Fruit fly (Drosophila melanogaster) whole organism, adult: ENCODE data around the gene Ncoa6.

Experiments
- CG11617 ChIP-seq: fragments of 200-800 bp; sonication (Bioruptor generic); optimal IDR thresholded peaks from 2 replicates; lab custom pipeline; 2017; ENCODE audit warnings: mild to moderate bottlenecking, missing biosample characterization, missing genetic modification reagents, missing genetic modification characterization
- CG12768 ChIP-seq: fragments of 200-800 bp; sonication (Bioruptor generic); optimal IDR thresholded peaks from 2 replicates; lab custom pipeline; 2017; ENCODE audit warnings: missing biosample characterization, missing genetic modification characterization, mild to moderate bottlenecking, moderate library complexity, missing genetic modification reagents
- CG14711 ChIP-seq: fragments of 200-800 bp; sonication (Bioruptor generic); optimal IDR thresholded peaks from 2 replicates; lab custom pipeline; 2018; ENCODE audit warnings: missing biosample characterization, mild to moderate bottlenecking, missing genetic modification characterization, moderate library complexity
- CG1620 ChIP-seq: fragments of 200-800 bp; sonication (Bioruptor generic); optimal IDR thresholded peaks from 2 replicates; lab custom pipeline; 2016; ENCODE audit warnings: missing biosample characterization, missing genetic modification characterization
- CG33017 ChIP-seq: fragments of 200-800 bp; sonication (Bioruptor generic); optimal IDR thresholded peaks from 2 replicates; lab custom pipeline; 2018; ENCODE audit warnings: missing biosample characterization, mild to moderate bottlenecking, missing genetic modification characterization, moderate library complexity
- CG5204 ChIP-seq: fragments of 200-800 bp; sonication (Bioruptor generic); optimal IDR thresholded peaks from 2 replicates; lab custom pipeline; 2016; ENCODE audit warnings: missing biosample characterization, missing genetic modification characterization
- CG7045 ChIP-seq: fragments of 200-800 bp; sonication (Bioruptor generic); optimal IDR thresholded peaks from 2 replicates; lab custom pipeline; 2017; ENCODE audit warnings: missing biosample characterization, mild to moderate bottlenecking, missing genetic modification characterization
- CG7101 ChIP-seq: fragments of 200-800 bp; sonication (Bioruptor generic); optimal IDR thresholded peaks from 2 replicates; lab custom pipeline; 2018; ENCODE audit warnings: missing biosample characterization, mild to moderate bottlenecking, missing genetic modification characterization, moderate library complexity
- Clk ChIP-seq: fragments of 200-800 bp; sonication (Bioruptor generic); optimal IDR thresholded peaks from 2 replicates; lab custom pipeline; 2017; ENCODE audit warnings: missing biosample characterization, missing genetic modification characterization
- Crg-1 ChIP-seq: fragments of 200-800 bp; sonication (Bioruptor generic); optimal IDR thresholded peaks from 2 replicates; lab custom pipeline; 2016; ENCODE audit warnings: missing biosample characterization, missing genetic modification characterization
- Hr96 ChIP-seq: fragments of 200-800 bp; sonication (Bioruptor generic); optimal IDR thresholded peaks from 2 replicates; lab custom pipeline; 2016; ENCODE audit warnings: missing biosample characterization, missing genetic modification characterization
- Mnt ChIP-seq: fragments of 200-800 bp; sonication (Bioruptor generic); optimal IDR thresholded peaks from 2 replicates; lab custom pipeline; 2016; ENCODE audit warnings: missing biosample characterization, mild to moderate bottlenecking, missing genetic modification characterization
- bab1 ChIP-seq: fragments of 200-800 bp; sonication (Bioruptor generic); optimal IDR thresholded peaks from 3 replicates; lab custom pipeline; 2019; ENCODE audit warnings: missing biosample characterization, mild to moderate bottlenecking, missing genetic modification characterization, moderate library complexity
- cic ChIP-seq: fragments of 200-800 bp; sonication (Bioruptor generic); optimal IDR thresholded peaks from 2 replicates; lab custom pipeline; 2017; ENCODE audit warnings: missing biosample characterization, mild to moderate bottlenecking, missing genetic modification characterization, moderate library complexity
- cnc ChIP-seq, 2 experiments: fragments of >200 bp; optimal IDR thresholded peaks; 2 replicates each; lab custom pipeline; 2017
- kay ChIP-seq: fragments of 200-800 bp; sonication (Bioruptor generic); peaks from one replicate; lab custom pipeline; 2016; ENCODE audit warnings: missing biosample characterization, missing genetic modification characterization, borderline replicate concordance
- ovo ChIP-seq: fragments of 200-800 bp; sonication (Bioruptor generic); optimal IDR thresholded peaks from 2 replicates; lab custom pipeline; 2016; ENCODE audit warnings: missing biosample characterization, missing genetic modification characterization
- pad ChIP-seq: fragments of 200-800 bp; sonication (Bioruptor generic); optimal IDR thresholded peaks from 3 replicates; lab custom pipeline; 2017; ENCODE audit warnings: missing biosample characterization, missing genetic modification characterization, mild to moderate bottlenecking, moderate library complexity, missing genetic modification reagents
- tj ChIP-seq: fragments of 200-800 bp; sonication (Bioruptor generic); optimal IDR thresholded peaks from 3 replicates; lab custom pipeline; 2017; ENCODE audit warnings: missing biosample characterization, mild to moderate bottlenecking, missing genetic modification characterization, moderate library complexity
- toe ChIP-seq: fragments of 200-800 bp; sonication (Bioruptor generic); optimal IDR thresholded peaks from 2 replicates; lab custom pipeline; 2016; ENCODE audit warnings: missing biosample characterization, missing genetic modification characterization

Ncoa6 gene

dm6 chr2L:5294392-5295244 lies 31.9 kb downstream of the Ncoa6 start:
- TF ChIP-seq CG7101 (tag; lab: Kevin White, UChicago), result no peak
- peak in 1 of 2 experiments; percentile 31 for TF ChIP-seq cnc (optimal IDR thresholded peaks at IDR 0.05; lab: Kevin White, UChicago)
- TF ChIP-seq tj (GFP tag; lab: Kevin White, UChicago), result peak; percentile 98
- peak; percentile 69 for TF ChIP-seq kay (GFP tag; lab: Kevin White, UChicago)

DNA sequence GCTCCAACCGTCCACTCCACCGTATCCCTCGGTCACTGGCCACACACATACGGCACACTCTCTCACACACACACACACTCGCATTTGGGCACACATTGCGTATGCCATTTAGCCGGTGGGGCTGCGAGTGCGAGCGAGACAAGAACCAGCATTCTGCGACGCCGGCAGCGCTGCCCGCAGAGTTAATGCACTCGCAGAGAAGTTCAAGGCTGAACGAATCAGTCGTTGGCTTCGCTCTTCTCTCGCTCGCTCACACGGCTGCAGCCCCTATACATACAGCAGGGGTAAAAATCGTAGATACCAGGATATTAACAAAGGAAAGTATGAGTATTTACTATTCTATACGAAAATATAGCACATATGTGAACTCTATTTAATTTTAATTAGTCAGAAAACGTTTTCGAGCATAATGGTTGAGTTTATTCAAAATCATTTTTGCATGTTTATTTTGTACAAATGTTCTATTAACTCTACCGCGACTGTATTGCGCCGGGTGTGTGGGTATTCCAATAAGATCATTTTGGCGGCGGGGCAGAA lies 33.4 kb downstream of the Ncoa6 start:
- TF ChIP-seq cic (GFP tag; lab: Kevin White, UChicago), result peak; percentile 71
- peak; percentile 63 for TF ChIP-seq tj (GFP tag; lab: Kevin White, UChicago)
- peak; percentile 11 for TF ChIP-seq ovo (GFP tag; lab: Kevin White, UChicago)
- TF ChIP-seq bab1 (GFP tag; lab: Kevin White, UChicago), result peak; percentile 89
- TF ChIP-seq Hr96 (GFP tag; lab: Kevin White, UChicago), result peak; percentile 80
- TF ChIP-seq Crg-1 (GFP tag; lab: Kevin White, UChicago), result peak; percentile 58
- peak; percentile 86 for TF ChIP-seq CG11617 (GFP tag; lab: Kevin White, UChicago)
- TF ChIP-seq CG33017 (tag; lab: Kevin White, UChicago), result peak; percentile 92
- TF ChIP-seq pad (GFP tag; lab: Kevin White, UChicago), result peak; percentile 76
- TF ChIP-seq CG7101 (tag; lab: Kevin White, UChicago), result peak; percentile 90
- peak; percentile 81 for TF ChIP-seq toe (GFP tag; lab: Kevin White, UChicago)
- peak; percentile 88 for TF ChIP-seq CG12768 (GFP tag; lab: Kevin White, UChicago)
- TF ChIP-seq CG5204 (GFP tag; lab: Kevin White, UChicago), result peak; percentile 85
- peak; percentile 68 for TF ChIP-seq Mnt (GFP tag; lab: Kevin White, UChicago)
- peak; percentile 85 for TF ChIP-seq CG14711 (tag; lab: Kevin White, UChicago)
- peak; percentile 37 for TF ChIP-seq kay (GFP tag; lab: Kevin White, UChicago)
- TF ChIP-seq CG1620 (GFP tag; lab: Kevin White, UChicago), result peak; percentile 55
- TF ChIP-seq CG7045 (GFP tag; lab: Kevin White, UChicago), result peak; percentile 88
- TF ChIP-seq cnc (optimal IDR thresholded peaks at IDR 0.05; lab: Kevin White, UChicago), result no peak
- TF ChIP-seq Clk (GFP tag; lab: Kevin White, UChicago), result peak; percentile 73

DNA sequence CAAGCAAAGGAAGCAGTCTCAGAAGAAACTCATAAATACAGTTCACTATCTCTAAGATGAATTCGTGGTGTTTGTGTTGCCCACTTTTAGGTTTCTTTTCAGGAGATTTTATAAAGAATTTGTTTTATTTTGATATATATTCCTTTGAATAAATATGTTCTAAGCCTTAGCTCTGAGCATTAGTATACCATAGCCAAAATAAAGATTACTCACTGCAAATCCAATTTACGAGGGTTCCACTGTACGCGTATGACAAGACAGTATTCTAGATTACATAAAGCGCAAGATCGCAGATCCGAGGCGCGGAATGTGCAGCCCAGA lies 33.9 kb downstream of the Ncoa6 start:
- TF ChIP-seq CG7101 (tag; lab: Kevin White, UChicago) (no peak), kay (GFP tag; lab: Kevin White, UChicago) (no peak), Clk (GFP tag; lab: Kevin White, UChicago) (no peak), Crg-1 (GFP tag; lab: Kevin White, UChicago) (no peak), toe (GFP tag; lab: Kevin White, UChicago) (no peak), tj (GFP tag; lab: Kevin White, UChicago) (no peak), CG1620 (GFP tag; lab: Kevin White, UChicago) (no peak), Hr96 (GFP tag; lab: Kevin White, UChicago) (no peak), ovo (GFP tag; lab: Kevin White, UChicago) (no peak), bab1 (GFP tag; lab: Kevin White, UChicago) (no peak), Mnt (GFP tag; lab: Kevin White, UChicago) (no peak), CG14711 (tag; lab: Kevin White, UChicago) (peak; percentile 31), CG5204 (GFP tag; lab: Kevin White, UChicago) (no peak), pad (GFP tag; lab: Kevin White, UChicago) (no peak), cic (GFP tag; lab: Kevin White, UChicago) (no peak), cnc (optimal IDR thresholded peaks at IDR 0.05; lab: Kevin White, UChicago) (peak in 1 of 2 experiments; percentile 78), CG11617 (GFP tag; lab: Kevin White, UChicago) (no peak), CG12768 (GFP tag; lab: Kevin White, UChicago) (no peak), CG33017 (tag; lab: Kevin White, UChicago) (no peak), CG7045 (GFP tag; lab: Kevin White, UChicago) (peak; percentile 17)

DNA sequence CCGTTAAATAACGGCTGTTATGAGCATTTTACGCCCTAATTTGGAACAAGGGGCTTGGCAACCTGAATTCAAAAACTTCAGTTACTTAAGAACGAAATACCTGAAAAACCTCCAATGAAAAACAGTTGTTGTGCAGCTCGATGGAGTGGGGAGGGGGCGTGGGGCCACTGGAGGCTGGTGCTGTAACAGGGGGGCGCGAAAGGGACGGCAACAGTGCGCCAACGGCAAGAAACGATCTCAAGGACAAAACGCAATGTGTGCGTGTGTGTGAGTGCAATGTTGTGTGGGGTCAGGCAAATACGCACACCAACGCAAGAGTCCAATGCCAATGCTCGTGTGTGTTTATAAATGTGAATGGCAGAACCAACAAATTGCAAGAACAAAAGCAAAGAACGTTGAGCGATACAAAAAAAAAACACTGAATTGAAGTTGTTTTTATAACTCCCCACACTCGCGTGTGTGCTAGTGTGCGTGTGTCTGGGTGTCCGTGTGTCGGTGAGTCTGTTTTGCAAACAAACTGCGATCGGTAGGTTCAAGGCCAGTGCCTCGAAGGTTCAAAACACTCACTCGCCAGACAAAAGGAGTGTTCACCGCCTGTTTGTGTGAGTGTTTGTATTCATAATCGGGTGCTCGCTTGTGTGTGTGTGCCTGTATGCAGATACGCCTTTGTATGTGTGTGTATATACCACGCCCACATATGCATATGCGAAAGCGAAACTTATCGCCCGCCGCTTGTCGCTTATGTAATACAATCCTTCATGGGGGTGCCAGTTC lies 34.4 kb downstream of the Ncoa6 start:
- no peak for TF ChIP-seq cnc (optimal IDR thresholded peaks at IDR 0.05; lab: Kevin White, UChicago)

DNA sequence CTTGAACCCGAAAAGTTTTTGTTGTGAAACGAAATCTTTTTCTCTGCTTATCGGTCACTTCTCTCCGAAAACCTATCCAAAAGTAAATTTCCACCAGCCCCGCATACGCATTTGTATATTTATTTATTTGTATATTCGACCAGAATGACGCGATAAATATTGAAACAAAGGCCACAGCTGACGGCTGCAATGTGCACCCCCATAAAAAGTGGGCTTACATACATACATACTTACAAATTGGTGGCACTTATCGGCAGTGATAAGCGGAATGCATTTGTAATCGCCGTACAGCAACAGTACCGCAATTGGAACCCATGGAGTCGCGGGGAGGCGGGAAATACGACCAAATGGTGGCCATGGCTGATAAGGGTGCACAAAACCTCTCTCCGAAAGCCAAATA lies 35.3 kb downstream of the Ncoa6 start:
- no peak for TF ChIP-seq CG1620 (GFP tag; lab: Kevin White, UChicago)
- TF ChIP-seq cic (GFP tag; lab: Kevin White, UChicago), result peak; percentile 83
- TF ChIP-seq tj (GFP tag; lab: Kevin White, UChicago), result no peak
- peak; percentile 82 for TF ChIP-seq kay (GFP tag; lab: Kevin White, UChicago)
- peak; percentile 35 for TF ChIP-seq CG33017 (tag; lab: Kevin White, UChicago)
- no peak for TF ChIP-seq CG11617 (GFP tag; lab: Kevin White, UChicago)
